Fruit fly (Drosophila melanogaster) whole organism, prepupa: ENCODE data around the gene CG8516.

ENCODE experiments used
- Blimp-1 ChIP-seq: fragments of 200-800 bp; sonication (Bioruptor generic); optimal IDR thresholded peaks from 3 replicates; lab custom pipeline; 2017; ENCODE audit warnings: missing biosample characterization, missing genetic modification characterization, mild to moderate bottlenecking, moderate library complexity, missing genetic modification reagents
- CG3032 ChIP-seq: fragments of 200-800 bp; optimal IDR thresholded peaks from 2 replicates; lab custom pipeline; 2019; ENCODE audit warnings: missing biosample characterization, mild to moderate bottlenecking, missing genetic modification characterization, moderate library complexity
- CG32006 ChIP-seq: fragments of 200-800 bp; sonication (Bioruptor generic); optimal IDR thresholded peaks from 3 replicates; lab custom pipeline; 2017; ENCODE audit warnings: missing biosample characterization, mild to moderate bottlenecking, missing genetic modification characterization
- CG6854 ChIP-seq: fragments of 200-800 bp; sonication (Bioruptor generic); optimal IDR thresholded peaks from 2 replicates; lab custom pipeline; 2017; ENCODE audit warnings: missing biosample characterization, mild to moderate bottlenecking, missing genetic modification characterization
- CG9139 ChIP-seq: fragments of 200-800 bp; sonication (Bioruptor generic); optimal IDR thresholded peaks from 3 replicates; lab custom pipeline; 2017; ENCODE audit warnings: missing biosample characterization, mild to moderate bottlenecking, missing genetic modification characterization
- Ets96B ChIP-seq: fragments of 200-800 bp; optimal IDR thresholded peaks from 2 replicates; lab custom pipeline; 2019; ENCODE audit warnings: missing biosample characterization, mild to moderate bottlenecking, missing genetic modification characterization, moderate library complexity
- OdsH ChIP-seq: fragments of 200-800 bp; sonication (Bioruptor generic); optimal IDR thresholded peaks from 3 replicates; lab custom pipeline; 2016; ENCODE audit warnings: missing biosample characterization, missing genetic modification characterization
- Sox14 ChIP-seq: fragments of 200-800 bp; sonication (Bioruptor generic); optimal IDR thresholded peaks from 3 replicates; lab custom pipeline; 2016; ENCODE audit warnings: missing biosample characterization, missing genetic modification characterization
- Sox15 ChIP-seq: fragments of 200-800 bp; sonication (Bioruptor generic); optimal IDR thresholded peaks from 3 replicates; lab custom pipeline; 2016; ENCODE audit warnings: missing biosample characterization, missing genetic modification characterization
- dac ChIP-seq: fragments of 200-800 bp; sonication (Bioruptor generic); optimal IDR thresholded peaks from 2 replicates; lab custom pipeline; 2017; ENCODE audit warnings: missing biosample characterization, mild to moderate bottlenecking, missing genetic modification characterization
- eg ChIP-seq: fragments of 200-800 bp; sonication (Bioruptor generic); IDR thresholded peaks from 3 replicates; pipeline ENCODE4 v1.3.6; 2022; ENCODE audit warnings: missing biosample characterization, missing genetic modification characterization
- fkh ChIP-seq: fragments of 200-800 bp; sonication (Bioruptor generic); optimal IDR thresholded peaks from 3 replicates; lab custom pipeline; 2017; ENCODE audit warnings: missing biosample characterization, mild to moderate bottlenecking, missing genetic modification characterization, moderate library complexity
- svp ChIP-seq: fragments of 200-800 bp; sonication (Bioruptor generic); peaks from one replicate; lab custom pipeline; 2016; ENCODE audit warnings: missing biosample characterization, missing genetic modification characterization
- vri ChIP-seq: fragments of 200-800 bp; sonication (Bioruptor generic); optimal IDR thresholded peaks from 3 replicates; lab custom pipeline; 2016; ENCODE audit warnings: missing biosample characterization, mild to moderate bottlenecking, missing genetic modification characterization

DNA sequence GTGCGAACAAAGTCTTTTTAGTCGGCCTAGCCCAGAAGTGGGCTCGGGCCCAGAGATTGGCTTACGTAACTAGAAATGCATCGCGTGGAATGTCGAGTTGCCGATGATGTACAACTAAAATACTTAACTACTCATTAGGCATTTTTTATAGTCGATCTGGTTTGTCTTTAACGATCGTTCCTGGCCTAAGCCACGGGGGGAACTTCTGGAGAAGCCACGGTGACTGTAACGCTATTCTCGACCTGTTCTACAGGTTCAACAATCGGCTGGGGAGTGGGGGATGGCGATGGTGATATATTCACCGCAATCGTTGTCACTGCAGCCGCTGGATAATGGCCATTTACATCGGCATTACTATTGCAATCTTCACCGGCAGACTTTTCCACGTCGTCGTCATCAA, 46.8 kb upstream of the CG8516 start, which contains the start of gene CG34409:
- TF ChIP-seq CG3032 (no peak), dac (GFP tag; lab: Kevin White, UChicago) (no peak), svp (no peak), CG9139 (GFP tag; lab: Kevin White, UChicago) (no peak), Sox14 (GFP tag; lab: Kevin White, UChicago) (no peak), CG6854 (GFP tag; lab: Kevin White, UChicago) (no peak), Ets96B (tag; lab: Kevin White, UChicago) (no peak), Blimp-1 (no peak), eg (GFP tag; lab: Robert Waterston, UW) (no peak), fkh (no peak), Sox15 (no peak), OdsH (GFP tag; lab: Kevin White, UChicago) (no peak), CG32006 (GFP tag; lab: Kevin White, UChicago) (no peak), vri (no peak)
